Worm (Caenorhabditis elegans) whole organism, L2 larva: ENCODE data around the gene gpa-6.

ENCODE experiments used
- ZK546.5 ChIP-seq: sonication (generic microtip); optimal IDR thresholded peaks from 2 replicates; lab custom pipeline; 2017; ENCODE audit warnings: missing biosample characterization, missing genetic modification characterization
- alr-1 ChIP-seq: fragments of 150-350 bp; optimal IDR thresholded peaks from 2 replicates; lab custom pipeline; 2014; ENCODE audit warnings: missing biosample characterization, missing genetic modification characterization
- ceh-82 ChIP-seq: fragments of 150-350 bp; optimal IDR thresholded peaks from 2 replicates; lab custom pipeline; 2014; ENCODE audit warnings: missing biosample characterization, missing genetic modification characterization
- elt-1 ChIP-seq: fragments of 150-350 bp; optimal IDR thresholded peaks from 2 replicates; lab custom pipeline; 2014; ENCODE audit warnings: missing biosample characterization, missing genetic modification characterization
- lin-13 ChIP-seq: fragments of 150-350 bp; optimal IDR thresholded peaks from 2 replicates; lab custom pipeline; 2014; ENCODE audit warnings: missing biosample characterization, missing genetic modification reagents, missing genetic modification characterization
- nhr-6 ChIP-seq: fragments of 150-350 bp; optimal IDR thresholded peaks from 2 replicates; lab custom pipeline; 2014; ENCODE audit warnings: missing biosample characterization, missing genetic modification characterization
- nhr-77 ChIP-seq: fragments of 150-350 bp; optimal IDR thresholded peaks from 2 replicates; lab custom pipeline; 2014; ENCODE audit warnings: missing biosample characterization, missing genetic modification characterization
- skn-1 ChIP-seq: sonication (generic microtip); optimal IDR thresholded peaks from 2 replicates; lab custom pipeline; 2017; ENCODE audit warnings: missing biosample characterization, missing genetic modification characterization
- unc-62 ChIP-seq: fragments of 150-350 bp; optimal IDR thresholded peaks from 2 replicates; lab custom pipeline; 2014; ENCODE audit warnings: missing biosample characterization, missing genetic modification reagents, missing genetic modification characterization
- ztf-11 ChIP-seq: sonication (generic microtip); optimal IDR thresholded peaks from 2 replicates; lab custom pipeline; 2017; ENCODE audit warnings: missing biosample characterization, missing genetic modification characterization

ce11 chrX:13201401-13201800, 10.4 kb downstream of the gpa-6 start, which contains the start of gene unc-9:
- TF ChIP-seq ZK546.5 (tag; lab: Kevin White, UChicago) (no peak), lin-13 (GFP tag; lab: Kevin White, UChicago) (no peak), elt-1 (tag; lab: Kevin White, UChicago) (no peak), skn-1 (tag; lab: Kevin White, UChicago) (no peak), nhr-6 (no peak), alr-1 (tag; lab: Kevin White, UChicago) (no peak), unc-62 (GFP tag; lab: Kevin White, UChicago) (no peak), ceh-82 (tag; lab: Kevin White, UChicago) (no peak), ztf-11 (tag; lab: Kevin White, UChicago) (no peak), nhr-77 (tag; lab: Kevin White, UChicago) (no peak)
